Worm (Caenorhabditis elegans): ENCODE measurements around the gene K02D10.8.

DNA sequence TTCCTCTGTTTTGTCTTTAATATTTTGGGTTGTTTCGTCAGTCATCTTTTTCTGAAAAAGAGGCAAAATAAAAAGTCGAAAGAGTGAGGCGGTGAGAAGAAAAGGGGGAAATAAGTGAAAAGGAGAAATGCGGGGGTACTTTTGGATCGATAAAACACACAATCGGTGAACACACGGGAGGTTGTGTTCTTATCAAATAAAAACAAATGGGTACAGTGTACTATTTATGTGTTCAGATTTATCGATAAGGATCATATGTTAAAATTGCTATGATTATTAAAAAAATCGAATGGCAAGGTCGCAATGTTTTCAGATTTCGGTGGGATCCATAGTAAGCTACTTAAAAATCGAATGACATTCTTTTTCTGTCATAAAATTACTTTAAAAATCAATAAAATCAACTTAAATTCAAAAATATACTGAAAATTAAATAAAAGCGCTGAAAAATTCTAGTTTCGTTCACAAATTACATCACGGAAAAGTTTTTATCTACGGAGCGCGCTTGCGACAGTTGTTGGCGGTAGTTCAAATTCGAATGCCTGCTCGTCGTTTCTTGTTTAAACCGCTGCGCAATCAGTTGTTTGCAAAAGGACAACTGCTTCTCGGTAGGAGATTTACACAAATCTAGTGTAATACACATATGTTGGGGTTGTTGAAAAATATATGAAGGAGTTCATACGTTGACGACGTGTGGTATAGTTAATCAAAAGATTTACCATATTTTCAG lies 23.2 kb downstream of the K02D10.8 start, which contains the start of gene prx-19:
- TF ChIP-seq him-1 (tag; optimal IDR thresholded peaks at IDR 0.05) (no peak), dao-5 (tag; optimal IDR thresholded peaks at IDR 0.05) (no peak), W03F9.2 (tag; optimal IDR thresholded peaks at IDR 0.05) (no peak)
